Fruit fly (Drosophila melanogaster): ENCODE results near the gene CG14322.

Gene CG14322

dm6 chr3R:17667987-17668386 lies 20.5 kb downstream of the CG14322 start:
- TF ChIP-seq usp (GFP tag; optimal IDR thresholded peaks at IDR 0.05) (no peak), pan (optimal IDR thresholded peaks at IDR 0.05) (no peak), EcR (GFP tag; optimal IDR thresholded peaks at IDR 0.05) (no peak), psq (optimal IDR thresholded peaks at IDR 0.05) (no peak), CG8478 (optimal IDR thresholded peaks at IDR 0.05) (no peak)

DNA sequence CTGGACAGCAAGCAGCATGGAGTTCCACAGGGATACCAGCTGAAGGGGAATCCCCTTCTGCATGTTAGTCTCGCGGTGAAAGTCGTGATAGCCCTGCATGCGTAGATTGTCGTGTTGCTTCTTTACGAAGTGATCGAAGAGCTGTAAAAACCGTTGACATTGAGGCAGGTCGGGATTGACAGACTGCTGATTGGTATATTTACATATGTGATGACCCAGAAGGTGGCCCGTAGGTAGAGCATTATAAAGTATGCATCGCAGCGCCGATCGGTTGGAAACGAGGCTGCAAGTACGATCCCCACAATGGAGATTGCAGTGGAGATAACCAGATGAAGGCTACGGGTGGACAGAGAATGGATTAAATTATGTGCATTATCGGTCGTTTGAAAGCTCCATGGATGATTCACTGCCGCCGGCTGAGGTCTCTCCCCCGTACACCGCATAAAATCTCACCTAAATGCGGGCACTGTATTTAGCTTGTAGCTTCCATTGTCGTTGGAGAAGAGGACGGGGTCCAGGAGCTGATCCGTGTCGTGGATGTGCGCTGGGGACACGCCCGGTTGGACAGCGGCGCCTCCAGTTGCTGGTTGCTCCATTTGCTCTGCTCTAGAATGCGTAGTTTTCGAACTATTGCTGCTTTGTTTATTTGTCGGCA lies 22.9 kb downstream of the CG14322 start:
- TF ChIP-seq CG8478 (optimal IDR thresholded peaks at IDR 0.05), result no peak
- no peak for TF ChIP-seq psq (optimal IDR thresholded peaks at IDR 0.05)
- no peak for TF ChIP-seq usp (GFP tag; optimal IDR thresholded peaks at IDR 0.05)
- TF ChIP-seq pan (optimal IDR thresholded peaks at IDR 0.05), result no peak
- no peak for TF ChIP-seq Dll (optimal IDR thresholded peaks at IDR 0.05)
- no peak for TF ChIP-seq EcR (GFP tag; optimal IDR thresholded peaks at IDR 0.05)

- TF ChIP-seq pan (optimal IDR thresholded peaks at IDR 0.05) (no peak), EcR (GFP tag; optimal IDR thresholded peaks at IDR 0.05) (no peak), usp (GFP tag; optimal IDR thresholded peaks at IDR 0.05) (no peak), Dll (optimal IDR thresholded peaks at IDR 0.05) (no peak), psq (optimal IDR thresholded peaks at IDR 0.05) (no peak), CG8478 (optimal IDR thresholded peaks at IDR 0.05) (no peak)
Measured at dm6 chr3R:17670857-17671336, 23.4 kb downstream of the CG14322 start, which contains the start of the genes CG7523 and Mps1. TSS of gene CG7523 (minus strand) at chr3R:17670895. TSS of gene Mps1 (plus strand) at chr3R:17671271.

dm6 chr3R:17678138-17678873 lies 30.8 kb downstream of the CG14322 start:
- TF ChIP-seq EcR (GFP tag; optimal IDR thresholded peaks at IDR 0.05) (peak in 1 of 2 experiments; percentile 51), Dll (optimal IDR thresholded peaks at IDR 0.05) (no peak)

dm6 chr3R:17679368-17679997 lies 32.0 kb downstream of the CG14322 start:
- TF ChIP-seq pan (optimal IDR thresholded peaks at IDR 0.05) (no peak), Dll (optimal IDR thresholded peaks at IDR 0.05) (no peak), CG8478 (optimal IDR thresholded peaks at IDR 0.05) (no peak), psq (optimal IDR thresholded peaks at IDR 0.05) (no peak), usp (GFP tag; optimal IDR thresholded peaks at IDR 0.05) (no peak), EcR (GFP tag; optimal IDR thresholded peaks at IDR 0.05) (no peak)

- TF ChIP-seq EcR (GFP tag; optimal IDR thresholded peaks at IDR 0.05) (peak; percentile 83 to 85), usp (GFP tag; optimal IDR thresholded peaks at IDR 0.05) (no peak), pan (optimal IDR thresholded peaks at IDR 0.05) (no peak)
Measured at dm6 chr3R:17680268-17680638, 32.8 kb downstream of the CG14322 start.

DNA sequence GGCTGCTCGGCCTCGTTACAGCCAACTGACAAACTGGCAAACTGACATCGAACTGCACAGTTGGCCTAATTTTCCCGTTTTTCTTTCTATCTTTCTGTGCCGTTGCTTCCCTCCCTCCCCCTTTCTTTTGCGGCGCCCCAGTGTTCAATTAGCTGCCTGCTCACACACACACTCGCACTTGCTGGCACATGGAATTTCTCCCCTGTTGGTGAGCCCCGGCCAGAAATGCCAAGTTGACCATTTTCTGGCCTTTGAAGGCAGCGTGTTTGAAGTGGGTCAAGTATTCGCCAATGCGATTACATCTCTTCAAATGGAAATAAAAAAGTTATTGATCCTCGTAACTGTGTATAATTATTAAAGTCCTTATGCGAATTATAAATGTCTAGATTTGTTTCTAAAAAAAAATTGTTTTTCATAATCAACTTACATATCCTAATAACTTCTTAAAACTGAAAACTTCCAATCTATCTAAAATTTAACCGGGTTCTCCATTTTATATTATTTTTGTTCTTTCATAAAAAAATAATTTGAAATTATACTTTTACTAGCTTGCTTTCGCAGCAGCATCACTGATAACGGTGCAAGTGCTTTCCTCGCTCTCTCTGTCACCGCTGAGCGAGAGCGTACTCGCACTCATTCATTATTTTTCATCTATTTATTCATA lies 33.3 kb downstream of the CG14322 start:
- no peak for TF ChIP-seq EcR (GFP tag; optimal IDR thresholded peaks at IDR 0.05)
- TF ChIP-seq psq (optimal IDR thresholded peaks at IDR 0.05), result no peak
- TF ChIP-seq pan (optimal IDR thresholded peaks at IDR 0.05), result no peak
- TF ChIP-seq usp (GFP tag; optimal IDR thresholded peaks at IDR 0.05), result no peak
- TF ChIP-seq Dll (optimal IDR thresholded peaks at IDR 0.05), result no peak
- TF ChIP-seq CG8478 (optimal IDR thresholded peaks at IDR 0.05), result no peak

DNA sequence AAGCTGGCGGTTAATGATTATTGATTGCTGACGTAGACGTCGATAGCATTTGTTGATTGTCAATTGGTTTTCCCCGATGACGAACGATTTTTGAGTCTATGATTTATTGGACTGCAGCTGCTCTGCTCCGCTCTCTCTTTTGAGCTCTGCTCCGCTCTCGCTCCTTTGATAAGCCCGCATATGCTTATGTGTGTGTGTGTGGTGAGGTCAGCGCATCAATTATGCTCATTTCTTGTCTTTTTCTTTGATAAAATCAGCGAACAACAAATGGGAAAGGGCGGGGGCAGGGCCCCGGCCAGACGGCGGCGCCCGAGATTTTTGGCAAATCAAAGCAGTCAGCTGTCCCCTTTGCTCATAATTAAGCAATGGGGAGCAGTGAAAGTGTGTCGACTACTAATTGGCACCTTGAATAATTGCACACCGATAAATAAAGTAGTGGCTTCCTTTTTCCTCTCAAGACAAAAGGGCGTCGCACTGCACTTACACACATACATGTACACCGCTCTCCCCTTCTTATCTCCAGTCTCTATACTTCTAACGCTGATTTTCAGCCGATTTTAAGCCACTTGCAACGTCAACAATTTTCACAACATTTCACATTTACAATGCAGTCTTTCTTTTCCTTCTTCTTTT lies 34.2 kb downstream of the CG14322 start:
- no peak for TF ChIP-seq pan (optimal IDR thresholded peaks at IDR 0.05)

DNA sequence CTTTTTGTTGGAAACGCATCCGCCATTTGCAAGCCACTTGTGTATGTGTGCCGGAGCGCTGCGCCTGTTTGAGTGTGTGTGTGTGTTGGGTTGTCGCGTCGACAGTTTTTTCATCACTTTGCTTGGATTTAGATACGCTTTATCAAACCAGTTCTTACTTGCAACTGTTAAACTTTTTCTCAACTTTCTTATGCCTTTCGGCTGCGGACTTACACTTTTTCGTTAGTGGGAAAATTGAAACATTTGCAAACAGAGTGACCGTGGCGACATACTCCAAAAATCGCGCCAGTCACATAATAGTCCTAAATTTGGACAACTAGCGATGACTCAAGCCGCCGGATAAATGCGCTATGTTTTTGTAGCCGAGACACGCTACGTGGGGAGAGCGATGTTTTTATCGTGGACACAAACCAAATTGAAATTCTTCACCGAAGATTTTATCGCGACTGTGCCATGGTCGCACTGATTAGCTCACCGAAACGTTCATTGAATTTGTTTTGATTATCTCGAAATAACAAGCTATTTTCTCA lies 34.8 kb downstream of the CG14322 start, which contains the start of the genes alt and CG7655:
alt (minus strand) TSS at position 272 of the 530 bp plus-strand sequence.
CG7655 (plus strand) TSS at position 426 of the 530 bp plus-strand sequence.
- TF ChIP-seq CG8478 (optimal IDR thresholded peaks at IDR 0.05) (no peak), pan (optimal IDR thresholded peaks at IDR 0.05) (no peak), EcR (GFP tag; optimal IDR thresholded peaks at IDR 0.05) (no peak), usp (GFP tag; optimal IDR thresholded peaks at IDR 0.05) (no peak), Dll (optimal IDR thresholded peaks at IDR 0.05) (no peak), psq (optimal IDR thresholded peaks at IDR 0.05) (no peak)

DNA sequence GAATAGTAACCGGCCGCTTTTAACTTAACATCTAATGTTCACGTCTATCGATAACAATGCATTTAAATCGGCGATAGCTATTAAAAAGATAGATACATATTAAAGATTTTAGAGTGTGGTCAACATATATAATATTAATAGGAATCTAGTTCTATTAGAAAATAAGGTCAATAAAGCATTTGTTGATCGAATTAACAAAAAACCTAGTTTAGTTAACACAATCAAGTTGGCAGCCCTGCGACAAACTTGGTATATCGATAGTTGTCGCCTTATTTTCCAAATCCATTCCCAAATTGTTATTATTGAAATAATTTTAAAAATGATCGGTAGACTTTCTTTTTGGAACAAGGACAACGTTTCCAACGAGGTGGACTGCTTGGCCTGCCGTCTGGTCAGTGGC lies 37.4 kb downstream of the CG14322 start, which contains the start of the genes CG31251 and CG31360:
CG31251 (minus strand) TSS at position 62 of the 400 bp plus-strand sequence.
CG31360 (plus strand) TSS at position 244 of the 400 bp plus-strand sequence.
- TF ChIP-seq pan (optimal IDR thresholded peaks at IDR 0.05), result no peak

DNA sequence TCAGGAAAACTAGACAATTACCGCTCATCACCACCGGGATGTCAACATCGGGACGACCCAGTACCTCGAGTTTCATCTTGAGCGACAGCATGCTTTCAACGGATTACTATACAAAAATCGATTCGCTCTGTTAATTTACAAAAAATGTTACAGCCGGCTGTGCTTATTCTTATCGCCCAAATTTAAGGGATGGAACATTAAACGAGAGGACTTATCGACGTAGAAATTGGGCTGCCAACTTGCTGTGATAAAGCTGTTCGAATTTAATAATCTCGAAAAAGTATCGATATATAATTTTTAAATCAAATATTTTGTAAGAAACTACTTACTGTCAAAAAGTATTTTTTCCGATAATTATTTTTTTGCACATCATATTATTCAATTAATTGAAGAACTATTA lies 39.4 kb downstream of the CG14322 start, which contains the start of gene CG31249:
CG31249 (minus strand) TSS at position 197 of the 400 bp plus-strand sequence.
- TF ChIP-seq pan (optimal IDR thresholded peaks at IDR 0.05) (no peak), Dll (optimal IDR thresholded peaks at IDR 0.05) (no peak), CG8478 (optimal IDR thresholded peaks at IDR 0.05) (no peak), EcR (GFP tag; optimal IDR thresholded peaks at IDR 0.05) (no peak), psq (optimal IDR thresholded peaks at IDR 0.05) (no peak), usp (GFP tag; optimal IDR thresholded peaks at IDR 0.05) (no peak)

Measured in whole organism.